Worm (Caenorhabditis elegans) whole organism, late embryonic: ENCODE measurements around the gene ttr-53.

Source experiments
- C08G9.2 ChIP-seq: sonication (generic microtip); optimal IDR thresholded peaks from 2 replicates; lab custom pipeline; 2016; ENCODE audit warnings: mild to moderate bottlenecking, missing genetic modification characterization, moderate library complexity, missing compliant biosample characterization
- F13H6.1 ChIP-seq: sonication (generic microtip); optimal IDR thresholded peaks from 2 replicates; lab custom pipeline; 2016; ENCODE audit warnings: missing genetic modification characterization, missing compliant biosample characterization
- K02D7.2 ChIP-seq: sonication (generic microtip); optimal IDR thresholded peaks from 2 replicates; lab custom pipeline; 2017; ENCODE audit warnings: mild to moderate bottlenecking, missing genetic modification characterization, missing compliant biosample characterization
- T23F11.4 ChIP-seq: fragments of 200-800 bp; sonication (Bioruptor generic); optimal IDR thresholded peaks from 2 replicates; lab custom pipeline; 2018; ENCODE audit warnings: mild to moderate bottlenecking, missing genetic modification characterization, missing compliant biosample characterization
- Y22D7AL.16 ChIP-seq: sonication (generic microtip); optimal IDR thresholded peaks from 2 replicates; lab custom pipeline; 2016; ENCODE audit warnings: missing genetic modification characterization, missing compliant biosample characterization
- ahr-1 ChIP-seq: sonication (generic microtip); optimal IDR thresholded peaks from 2 replicates; lab custom pipeline; 2016; ENCODE audit warnings: missing genetic modification characterization, missing compliant biosample characterization
- ama-1 ChIP-seq: fragments of 150-350 bp; optimal IDR thresholded peaks from 2 replicates; lab custom pipeline; 2014
- ceh-18 ChIP-seq: sonication (generic microtip); optimal IDR thresholded peaks from 2 replicates; lab custom pipeline; 2016; ENCODE audit warnings: missing genetic modification characterization, missing compliant biosample characterization
- ceh-31 ChIP-seq: sonication (generic microtip); optimal IDR thresholded peaks from 2 replicates; lab custom pipeline; 2016; ENCODE audit warnings: missing genetic modification characterization, missing compliant biosample characterization
- ceh-45 ChIP-seq: fragments of 200-800 bp; sonication (Bioruptor generic); IDR thresholded peaks from 2 replicates; pipeline ENCODE4 v1.3.6; 2022; ENCODE audit warnings: missing genetic modification reagents, missing genetic modification characterization, missing compliant biosample characterization
- ceh-48 ChIP-seq: sonication (generic microtip); optimal IDR thresholded peaks from 2 replicates; lab custom pipeline; 2016; ENCODE audit warnings: missing genetic modification characterization, inconsistent platforms, missing compliant biosample characterization
- che-1 ChIP-seq: sonication (generic microtip); optimal IDR thresholded peaks from 2 replicates; lab custom pipeline; 2016; ENCODE audit warnings: mild to moderate bottlenecking, missing genetic modification characterization, missing compliant biosample characterization
- dmd-4 ChIP-seq: sonication (generic microtip); optimal IDR thresholded peaks from 2 replicates; lab custom pipeline; 2016; ENCODE audit warnings: borderline replicate concordance, missing genetic modification characterization, missing compliant biosample characterization
- dve-1 ChIP-seq: sonication (generic microtip); optimal IDR thresholded peaks from 2 replicates; lab custom pipeline; 2017; ENCODE audit warnings: antibody characterized with exemption, mild to moderate bottlenecking, missing genetic modification characterization, missing compliant biosample characterization
- ets-4 ChIP-seq: sonication (generic microtip); optimal IDR thresholded peaks from 2 replicates; lab custom pipeline; 2016; ENCODE audit warnings: missing genetic modification characterization, missing compliant biosample characterization
- eyg-1 ChIP-seq: sonication (generic microtip); optimal IDR thresholded peaks from 2 replicates; lab custom pipeline; 2016; ENCODE audit warnings: missing genotype, missing genetic modification characterization, missing compliant biosample characterization
- hlh-13 ChIP-seq: fragments of 200-800 bp; sonication (Bioruptor generic); optimal IDR thresholded peaks from 2 replicates; lab custom pipeline; 2018; ENCODE audit warnings: mild to moderate bottlenecking, missing genetic modification characterization, missing compliant biosample characterization
- hlh-15 ChIP-seq: sonication (generic microtip); optimal IDR thresholded peaks from 2 replicates; lab custom pipeline; 2016; ENCODE audit warnings: missing genetic modification characterization, missing compliant biosample characterization
- hlh-30 ChIP-seq: sonication (generic microtip); optimal IDR thresholded peaks from 2 replicates; lab custom pipeline; 2017; ENCODE audit warnings: antibody characterized with exemption, missing genetic modification characterization, missing compliant biosample characterization; ENCODE audit not compliant: insufficient read depth
- hlh-8 ChIP-seq: sonication (generic microtip); optimal IDR thresholded peaks from 2 replicates; lab custom pipeline; 2016; ENCODE audit warnings: missing genotype, missing genetic modification characterization, missing compliant biosample characterization
- lim-6 ChIP-seq: sonication (generic microtip); optimal IDR thresholded peaks from 2 replicates; lab custom pipeline; 2016; ENCODE audit warnings: missing genetic modification characterization, missing compliant biosample characterization
- nhr-232 ChIP-seq: sonication (generic microtip); optimal IDR thresholded peaks from 2 replicates; lab custom pipeline; 2016; ENCODE audit warnings: missing genetic modification characterization, missing compliant biosample characterization
- pag-3 ChIP-seq: sonication (generic microtip); optimal IDR thresholded peaks from 2 replicates; lab custom pipeline; 2016; ENCODE audit warnings: missing compliant biosample characterization, missing genetic modification characterization, borderline replicate concordance
- pat-9 ChIP-seq: fragments of 200-800 bp; sonication (Bioruptor generic); optimal IDR thresholded peaks from 2 replicates; lab custom pipeline; 2018; ENCODE audit warnings: mild to moderate bottlenecking, missing genetic modification characterization, moderate library complexity, missing compliant biosample characterization
- pax-1 ChIP-seq: fragments of 150-350 bp; optimal IDR thresholded peaks from 2 replicates; lab custom pipeline; 2014; ENCODE audit warnings: missing biosample characterization, missing genetic modification characterization
- ref-2 ChIP-seq: sonication (generic microtip); optimal IDR thresholded peaks from 2 replicates; lab custom pipeline; 2016; ENCODE audit warnings: missing genetic modification characterization, missing compliant biosample characterization
- rnt-1 ChIP-seq: sonication (generic microtip); optimal IDR thresholded peaks from 2 replicates; lab custom pipeline; 2016; ENCODE audit warnings: missing genetic modification characterization, missing compliant biosample characterization
- sdc-2 ChIP-seq: sonication (generic microtip); optimal IDR thresholded peaks from 2 replicates; lab custom pipeline; 2016; ENCODE audit warnings: missing genotype, missing genetic modification characterization, missing compliant biosample characterization
- sox-4 ChIP-seq: sonication (generic microtip); optimal IDR thresholded peaks from 2 replicates; lab custom pipeline; 2017; ENCODE audit warnings: mild to moderate bottlenecking, missing genetic modification characterization, inconsistent platforms, missing compliant biosample characterization
- syd-9 ChIP-seq: sonication (generic microtip); optimal IDR thresholded peaks from 2 replicates; lab custom pipeline; 2016; ENCODE audit warnings: mild to moderate bottlenecking, missing genetic modification characterization, moderate library complexity, missing compliant biosample characterization
- tbx-7 ChIP-seq: sonication (generic microtip); optimal IDR thresholded peaks from 2 replicates; lab custom pipeline; 2016; ENCODE audit warnings: missing genotype, missing genetic modification characterization, missing compliant biosample characterization
- unc-3 ChIP-seq, 2 experiments: fragments of 200-800 bp in 1 of 2; sonication (Bioruptor generic) in 1 of 2; sonication (generic microtip) in 1 of 2; conservative IDR thresholded peaks in 1 of 2; optimal IDR thresholded peaks in 1 of 2; 2 replicates each; pipeline versions ENCODE4 v1.3.6 to Lab custom; 2016 to 2022; ENCODE audit warnings: missing compliant biosample characterization in 2 of 2, missing genetic modification characterization in 2 of 2, missing genetic modification reagents in 1 of 2
- unc-42 ChIP-seq: sonication (generic microtip); optimal IDR thresholded peaks from 2 replicates; lab custom pipeline; 2016; ENCODE audit warnings: missing genotype, missing genetic modification characterization, missing compliant biosample characterization
- ztf-16 ChIP-seq: sonication (generic microtip); optimal IDR thresholded peaks from 2 replicates; lab custom pipeline; 2017; ENCODE audit warnings: missing genetic modification characterization, missing compliant biosample characterization

Gene ttr-53

DNA sequence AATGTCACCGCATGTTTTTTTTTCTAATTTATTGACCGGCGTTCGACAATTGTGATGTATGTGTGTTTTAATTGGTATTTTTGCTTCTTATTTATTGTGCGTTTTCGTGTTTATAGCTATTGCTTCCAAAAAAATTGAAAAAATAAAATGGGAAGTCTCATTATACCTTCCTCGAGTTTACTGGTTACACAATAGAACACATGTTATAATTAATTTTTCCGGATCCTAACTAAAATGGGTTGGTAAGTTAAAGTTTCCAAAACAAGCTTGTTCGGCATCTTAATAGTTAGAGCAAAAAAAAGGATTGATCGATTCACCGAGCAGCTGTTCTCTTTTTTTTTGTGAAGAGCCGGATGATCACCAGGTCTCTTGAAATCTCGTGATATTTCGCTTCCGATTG, 2.4 kb upstream of the ttr-53 start, which contains the start of gene ttr-54:
TSS of gene ttr-54 (plus strand) at position 301 of the 400 bp plus-strand sequence.
- TF ChIP-seq T23F11.4 (GFP tag; lab: Kevin White, UChicago) (no peak), pat-9 (tag; lab: Kevin White, UChicago) (no peak), ref-2 (tag; lab: Kevin White, UChicago) (no peak), che-1 (tag; lab: Kevin White, UChicago) (no peak), tbx-7 (tag; lab: Kevin White, UChicago) (no peak), sox-4 (no peak)

ce11 chrIV:10157034-10157433, 804 bp upstream of the ttr-53 start:
- TF ChIP-seq F13H6.1 (tag; lab: Kevin White, UChicago) (no peak), nhr-232 (tag; lab: Kevin White, UChicago) (no peak), ztf-16 (tag; lab: Kevin White, UChicago) (no peak), ceh-48 (tag; lab: Kevin White, UChicago) (no peak), pag-3 (tag; lab: Kevin White, UChicago) (no peak), tbx-7 (tag; lab: Kevin White, UChicago) (no peak), ahr-1 (tag; lab: Kevin White, UChicago) (no peak), dve-1 (tag; lab: Kevin White, UChicago) (no peak), ceh-31 (tag; lab: Kevin White, UChicago) (no peak), unc-3 (GFP tag; conservative IDR thresholded peaks at IDR 0.05; lab: Robert Waterston, UW) (no peak), unc-3 (tag; optimal IDR thresholded peaks at IDR 0.05; lab: Kevin White, UChicago) (no peak), hlh-13 (GFP tag; lab: Kevin White, UChicago) (no peak)

DNA sequence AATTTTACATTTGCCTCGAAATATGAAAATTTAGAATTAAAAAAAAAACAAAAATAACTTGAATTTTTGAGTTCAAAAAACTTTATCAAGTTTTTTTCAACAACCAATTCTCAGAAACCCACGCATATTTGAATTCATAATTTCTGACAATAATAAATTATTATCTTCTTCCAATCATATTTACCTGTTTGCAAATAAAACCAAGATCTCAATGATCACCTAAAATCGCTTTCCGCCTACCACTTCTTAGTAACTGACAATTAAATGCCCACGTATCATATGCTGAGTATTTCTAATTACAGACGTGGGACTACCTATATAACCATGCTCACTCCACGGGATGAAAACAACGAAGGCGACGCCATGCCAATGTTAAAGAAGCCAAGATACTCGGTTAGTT, 3.9 kb downstream of the ttr-53 start, which contains the start of gene pps-1:
TSS of gene pps-1 (plus strand) at position 301 of the 400 bp plus-strand sequence.
- TF ChIP-seq hlh-8 (tag; lab: Kevin White, UChicago): no peak
- no peak for TF ChIP-seq ceh-45 (GFP tag; lab: Robert Waterston, UW)
- no peak for TF ChIP-seq syd-9 (tag; lab: Kevin White, UChicago)
- TF ChIP-seq K02D7.2 (tag; lab: Kevin White, UChicago): no peak
- TF ChIP-seq hlh-13 (GFP tag; lab: Kevin White, UChicago): no peak
- no peak for TF ChIP-seq ama-1
- no peak for TF ChIP-seq dmd-4 (tag; lab: Kevin White, UChicago)
- no peak for TF ChIP-seq hlh-15
- TF ChIP-seq, all 69 proteins: peak for 0

- TF ChIP-seq sdc-2 (tag; lab: Kevin White, UChicago) (no peak), Y22D7AL.16 (no peak), rnt-1 (no peak), lim-6 (tag; lab: Kevin White, UChicago) (no peak), dmd-4 (tag; lab: Kevin White, UChicago) (no peak), hlh-30 (tag; lab: Kevin White, UChicago) (no peak), sox-4 (no peak), C08G9.2 (tag; lab: Kevin White, UChicago) (no peak), pax-1 (tag; lab: Kevin White, UChicago) (no peak), ets-4 (tag; lab: Kevin White, UChicago) (no peak), ceh-18 (tag; lab: Kevin White, UChicago) (no peak), eyg-1 (tag; lab: Kevin White, UChicago) (no peak)
Measured at ce11 chrIV:10164086-10164485, 6.2 kb downstream of the ttr-53 start.

DNA sequence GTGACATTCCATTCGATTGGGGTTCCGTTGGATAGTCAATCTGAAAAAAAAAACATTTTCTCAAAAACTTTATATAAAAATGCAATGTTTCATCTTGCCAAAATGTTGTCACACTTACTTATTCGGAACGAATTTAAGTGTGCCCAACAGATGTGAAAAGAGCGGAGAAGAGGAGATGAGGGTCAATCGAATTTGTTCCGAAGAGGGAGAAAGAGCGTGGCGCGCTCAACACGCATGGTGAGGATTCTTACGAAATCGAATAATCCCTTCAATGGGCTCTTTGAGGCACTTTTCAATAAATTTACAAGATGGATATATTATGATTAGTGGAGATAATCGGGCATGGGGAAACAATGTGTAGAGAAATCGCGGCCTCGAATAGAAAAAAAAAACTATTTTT, 13.0 kb downstream of the ttr-53 start:
- no peak for TF ChIP-seq ceh-45 (GFP tag; lab: Robert Waterston, UW)
- peak; percentile 100 for TF ChIP-seq unc-42 (tag; lab: Kevin White, UChicago)
